Worm (Caenorhabditis elegans): ENCODE results near the gene cyp-31A3.
A peak's percentile ranks its signal among the peaks of the same experiment; 100 is the strongest.

Gene cyp-31A3

DNA sequence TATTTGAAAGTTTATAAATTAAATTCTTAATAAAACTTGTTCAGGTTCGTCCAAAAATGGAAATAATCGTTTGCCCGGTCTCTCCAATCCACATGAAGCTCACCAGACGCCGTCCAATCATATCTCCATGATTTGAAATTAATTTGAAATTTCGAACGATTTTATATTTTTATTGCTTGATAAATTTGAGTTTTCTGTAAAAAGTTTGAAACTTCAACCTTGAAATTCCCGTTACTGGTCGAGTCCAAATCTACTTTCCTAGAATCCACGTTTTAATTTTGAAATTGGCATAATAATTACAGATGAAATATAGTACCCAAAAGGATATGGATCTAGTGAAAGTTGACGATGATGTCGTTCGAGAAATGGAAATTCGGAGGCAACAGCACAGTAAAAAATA, 3.6 kb downstream of the cyp-31A3 start, which contains the start of gene npp-26:
Gene npp-26 (plus strand): TSS at position 301 of the 400 bp plus-strand sequence.
- no peak for TF ChIP-seq egl-18 (GFP tag; IDR thresholded peaks at IDR 0.05)
- TF ChIP-seq F52B5.7 (tag; optimal IDR thresholded peaks at IDR 0.05) = no peak
- TF ChIP-seq Y53G8AR.9 (GFP tag; conservative IDR thresholded peaks at IDR 0.05) = no peak
- TF ChIP-seq lin-26 (GFP tag; IDR thresholded peaks at IDR 0.05) = no peak
- TF ChIP-seq zim-3 (tag; optimal IDR thresholded peaks at IDR 0.05) = no peak
- TF ChIP-seq somi-1 (GFP tag; optimal IDR thresholded peaks at IDR 0.05) = no peak
- no peak for TF ChIP-seq him-1 (tag; optimal IDR thresholded peaks at IDR 0.05)
- no peak for TF ChIP-seq B0261.1 (tag; optimal IDR thresholded peaks at IDR 0.05)
- TF ChIP-seq unc-62 (GFP tag; optimal IDR thresholded peaks at IDR 0.05) = no peak
- no peak for TF ChIP-seq ceh-27 (GFP tag; optimal IDR thresholded peaks at IDR 0.05)
- no peak for TF ChIP-seq lin-54 (GFP tag; optimal IDR thresholded peaks at IDR 0.05)
- TF ChIP-seq dpff-1 (tag; optimal IDR thresholded peaks at IDR 0.05) = no peak
- TF ChIP-seq hlh-12 (tag; optimal IDR thresholded peaks at IDR 0.05) = no peak
- no peak for TF ChIP-seq egl-44 (GFP tag; IDR thresholded peaks at IDR 0.05)
- TF ChIP-seq hmg-20 (GFP tag; IDR thresholded peaks at IDR 0.05) = no peak
- no peak for TF ChIP-seq die-1 (tag; optimal IDR thresholded peaks at IDR 0.05)

ce11 chrIV:4771792-4772191, 10.9 kb downstream of the cyp-31A3 start, which contains the start of gene R11E3.2:
Gene R11E3.2 (plus strand): TSS chrIV:4772092.
- TF ChIP-seq mel-28 (tag; optimal IDR thresholded peaks at IDR 0.05; ENCODE audit: borderline replicate concordance) (no peak), nhr-80 (tag; optimal IDR thresholded peaks at IDR 0.05) (peak; percentile 4), rpc-1 (optimal IDR thresholded peaks at IDR 0.05) (no peak), rpc-1 (tag; optimal IDR thresholded peaks at IDR 0.05) (no peak)

- TF ChIP-seq ztf-26 (tag; optimal IDR thresholded peaks at IDR 0.05) (no peak), K12H6.12 (tag; optimal IDR thresholded peaks at IDR 0.05) (no peak), lin-26 (GFP tag; IDR thresholded peaks at IDR 0.05) (no peak), snpc-1.3 (tag; optimal IDR thresholded peaks at IDR 0.05; ENCODE audit: insufficient read depth) (no peak), snpc-3.4 (tag; optimal IDR thresholded peaks at IDR 0.05) (no peak), attf-6 (GFP tag; IDR thresholded peaks at IDR 0.05) (no peak), nhr-120 (GFP tag; IDR thresholded peaks at IDR 0.05) (no peak), F37B4.10 (GFP tag; IDR thresholded peaks at IDR 0.05) (no peak), F39B2.1 (GFP tag; IDR thresholded peaks at IDR 0.05) (no peak), hlh-26 (GFP tag; conservative IDR thresholded peaks at IDR 0.05) (no peak), lir-1 (GFP tag; conservative IDR thresholded peaks at IDR 0.05) (no peak), ceh-27 (GFP tag; optimal IDR thresholded peaks at IDR 0.05) (no peak), tbx-9 (tag; optimal IDR thresholded peaks at IDR 0.05; ENCODE audit: borderline replicate concordance) (no peak), let-526 (GFP tag; IDR thresholded peaks at IDR 0.05) (no peak), B0336.3 (GFP tag; IDR thresholded peaks at IDR 0.05) (no peak), tbp1 (GFP tag; optimal IDR thresholded peaks at IDR 0.05) (no peak), egl-44 (GFP tag; IDR thresholded peaks at IDR 0.05) (no peak), C17E4.6 (GFP tag; IDR thresholded peaks at IDR 0.05) (no peak)
Observed at ce11 chrIV:4776001-4776400, 15.2 kb downstream of the cyp-31A3 start, which contains the start of gene R11E3.19. Gene R11E3.19 (minus strand): TSS chrIV:4776101.

DNA sequence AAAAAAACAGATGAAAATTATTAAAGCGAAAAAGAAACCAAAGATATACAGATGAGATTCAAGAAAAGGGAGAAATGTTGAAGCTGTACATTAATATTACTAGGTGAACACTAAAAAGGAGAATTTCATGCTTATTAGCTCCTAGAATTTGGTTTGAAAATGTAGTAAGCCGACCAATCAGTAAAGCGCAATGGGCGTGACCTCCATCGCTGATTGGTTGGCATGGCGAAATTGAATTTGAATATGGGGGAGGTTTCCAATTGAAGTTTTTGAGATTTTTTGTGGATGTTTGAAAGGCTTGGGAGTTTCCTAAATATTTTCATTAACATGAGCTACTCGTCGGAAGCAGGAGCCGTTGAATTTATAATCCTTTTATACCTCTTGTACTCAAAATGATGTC, 15.7 kb downstream of the cyp-31A3 start:
- TF ChIP-seq lsl-1 (GFP tag; optimal IDR thresholded peaks at IDR 0.05) (no peak), nfyb-1 (GFP tag; IDR thresholded peaks at IDR 0.05) (peak; percentile 76; the same call in 1 of the 2 replicates)

Measured in whole organism, young adult.